Fruit fly (Drosophila melanogaster): ENCODE results near the gene Deaf1.

DNA sequence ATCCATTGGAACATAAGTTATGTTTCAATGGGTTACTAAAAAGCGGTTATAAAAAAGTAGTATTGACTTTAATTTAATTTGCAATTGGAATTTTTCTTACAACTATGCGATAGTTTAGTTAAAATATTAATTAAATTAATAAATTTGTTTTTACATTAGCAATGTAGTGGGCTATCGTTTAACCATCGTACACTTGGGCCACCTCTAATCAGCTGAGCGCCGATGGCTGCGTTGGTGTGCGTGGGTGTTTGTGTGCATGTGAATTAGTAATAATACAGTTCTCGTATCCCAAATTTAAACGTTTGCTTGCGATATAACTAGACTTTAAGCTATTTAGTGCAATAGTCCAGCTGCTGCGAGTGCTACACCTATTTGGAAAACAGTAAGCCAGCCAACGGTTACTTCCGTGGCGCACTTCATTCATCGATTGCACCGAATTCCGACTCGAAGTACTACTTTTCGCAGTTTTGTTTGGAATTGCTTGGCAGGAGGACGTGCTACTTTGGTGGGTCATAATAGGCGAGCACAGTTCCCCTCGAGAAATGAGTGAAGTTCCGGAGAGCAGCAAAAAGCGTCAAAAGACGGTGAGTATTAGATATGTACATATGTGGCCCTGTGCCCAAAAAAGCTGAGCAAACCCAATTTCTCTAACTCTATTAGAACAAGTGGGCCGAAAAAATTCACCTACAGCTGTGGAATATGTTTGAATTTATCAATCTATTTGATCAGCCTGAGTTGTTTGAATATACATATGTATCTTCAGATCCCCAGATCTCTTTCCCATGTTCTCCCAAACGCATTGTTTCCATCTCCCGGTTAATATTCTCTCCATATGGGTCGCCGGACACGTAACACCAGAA, 27.3 kb downstream of the Deaf1 start, which contains the start of gene Papss:
- TF ChIP-seq Fer3 (tag; optimal IDR thresholded peaks at IDR 0.05) (no peak), Rfx (GFP tag; IDR thresholded peaks at IDR 0.05) (peak; percentile 68), CG10979 (tag; optimal IDR thresholded peaks at IDR 0.05) (peak; percentile 27), CG17328 (GFP tag; IDR thresholded peaks at IDR 0.05) (no peak), dimm (GFP tag; IDR thresholded peaks at IDR 0.05) (no peak), mirr (GFP tag; optimal IDR thresholded peaks at IDR 0.05) (peak; percentile 5), Kr (GFP tag; optimal IDR thresholded peaks at IDR 0.05) (no peak)

All from whole organism, embryonic.